Worm (Caenorhabditis elegans) whole organism, L4 larva: Measurements from ENCODE around the gene cest-33.

Experiments
- aha-1 ChIP-seq: fragments of 150-350 bp; peaks from one replicate; lab custom pipeline; 2014; ENCODE audit warnings: missing biosample characterization, missing genetic modification characterization
- ama-1 ChIP-seq: fragments of 150-350 bp; optimal IDR thresholded peaks from 2 replicates; lab custom pipeline; 2014; ENCODE audit warnings: inconsistent platforms, mixed read lengths
- ceh-20 ChIP-seq: fragments of 200-800 bp; sonication (Bioruptor generic); IDR thresholded peaks from 2 replicates; pipeline ENCODE4 v1.3.6; 2022; ENCODE audit warnings: missing genetic modification reagents, missing genetic modification characterization, missing compliant biosample characterization
- ceh-62 ChIP-seq: sonication (generic microtip); optimal IDR thresholded peaks from 2 replicates; lab custom pipeline; 2017; ENCODE audit warnings: missing biosample characterization, missing genetic modification characterization
- daf-16 ChIP-seq, 3 experiments: sonication (generic microtip); optimal IDR thresholded peaks; 2 replicates each; lab custom pipeline; 2016 to 2017; ENCODE audit warnings: missing genetic modification characterization in 3 of 3, missing genetic modification reagents in 3 of 3, mild to moderate bottlenecking in 2 of 3, missing compliant biosample characterization in 2 of 3, missing biosample characterization in 1 of 3, moderate library complexity in 1 of 3
- daf-8 ChIP-seq: fragments of 200-800 bp; sonication (Bioruptor generic); IDR thresholded peaks from 2 replicates; pipeline ENCODE4 v1.3.6; 2022; ENCODE audit warnings: missing genetic modification characterization, missing compliant biosample characterization
- dmd-6 ChIP-seq: fragments of 200-800 bp; sonication (Bioruptor generic); IDR thresholded peaks from 2 replicates; pipeline ENCODE4 v1.3.6; 2022; ENCODE audit warnings: missing genetic modification reagents, missing genetic modification characterization, missing compliant biosample characterization
- dpl-1 ChIP-seq: fragments of 150-350 bp; optimal IDR thresholded peaks from 2 replicates; lab custom pipeline; 2014; ENCODE audit warnings: missing biosample characterization, missing genetic modification reagents, missing genetic modification characterization
- fos-1 ChIP-seq: fragments of 150-350 bp; optimal IDR thresholded peaks from 2 replicates; lab custom pipeline; 2014; ENCODE audit warnings: missing biosample characterization, missing genetic modification characterization
- lin-13 ChIP-seq: fragments of 150-350 bp; optimal IDR thresholded peaks from 2 replicates; lab custom pipeline; 2014; ENCODE audit warnings: missing biosample characterization, missing genetic modification reagents, missing genetic modification characterization
- lin-15B ChIP-seq: fragments of 150-350 bp; sonication (generic microtip); optimal IDR thresholded peaks from 3 replicates; lab custom pipeline; 2014; ENCODE audit warnings: missing biosample characterization, missing genetic modification characterization
- lin-29 ChIP-seq: fragments of 200-800 bp; sonication (Bioruptor generic); IDR thresholded peaks from 2 replicates; pipeline ENCODE4 v1.3.6; 2022; ENCODE audit warnings: missing genetic modification reagents, missing genetic modification characterization, missing compliant biosample characterization
- lin-38 ChIP-seq: fragments of 200-800 bp; sonication (Bioruptor generic); IDR thresholded peaks from 2 replicates; pipeline ENCODE4 v1.3.6; 2022; ENCODE audit warnings: missing genetic modification reagents, missing genetic modification characterization, missing compliant biosample characterization
- lin-39 ChIP-seq: fragments of 150-350 bp; optimal IDR thresholded peaks from 2 replicates; lab custom pipeline; 2014; ENCODE audit warnings: missing biosample characterization, missing genetic modification reagents, missing genetic modification characterization
- mes-2 ChIP-seq: sonication (generic microtip); optimal IDR thresholded peaks from 2 replicates; lab custom pipeline; 2016; ENCODE audit warnings: missing genotype, mild to moderate bottlenecking, missing genetic modification characterization, missing compliant biosample characterization; ENCODE audit not compliant: poor library complexity, severe bottlenecking
- nhr-102 ChIP-seq: sonication (generic microtip); optimal IDR thresholded peaks from 2 replicates; lab custom pipeline; 2016; ENCODE audit warnings: mild to moderate bottlenecking, missing genetic modification characterization, moderate library complexity, missing compliant biosample characterization
- nhr-25 ChIP-seq: sonication (generic microtip); optimal IDR thresholded peaks from 2 replicates; lab custom pipeline; 2017; ENCODE audit warnings: missing genetic modification characterization, mild to moderate bottlenecking, missing compliant biosample characterization, antibody characterized with exemption, moderate library complexity, borderline replicate concordance; ENCODE audit not compliant: insufficient read depth
- nhr-28 ChIP-seq: fragments of 150-350 bp; optimal IDR thresholded peaks from 2 replicates; lab custom pipeline; 2014; ENCODE audit warnings: missing biosample characterization, missing genetic modification characterization
- nhr-41 ChIP-seq: fragments of 200-800 bp; sonication (Bioruptor generic); IDR thresholded peaks from 2 replicates; pipeline ENCODE4 v1.3.6; 2022; ENCODE audit warnings: missing genetic modification reagents, missing genetic modification characterization, missing compliant biosample characterization
- nhr-6 ChIP-seq: fragments of 150-350 bp; optimal IDR thresholded peaks from 2 replicates; lab custom pipeline; 2014; ENCODE audit warnings: missing biosample characterization, missing genetic modification characterization
- pha-4 ChIP-seq, 2 experiments: fragments of 150-350 bp in 1 of 2; fragments of 200-800 bp in 1 of 2; sonication (Bioruptor generic) in 1 of 2; IDR thresholded peaks in 1 of 2; optimal IDR thresholded peaks in 1 of 2; 2 replicates each; pipeline versions ENCODE4 v1.3.6 to Lab custom; 2014 to 2022; ENCODE audit warnings: missing genetic modification characterization in 2 of 2, missing genetic modification reagents in 2 of 2, missing biosample characterization in 1 of 2, missing compliant biosample characterization in 1 of 2
- php-3 ChIP-seq: fragments of 200-800 bp; sonication (Bioruptor generic); IDR thresholded peaks from 2 replicates; pipeline ENCODE4 v1.3.6; 2022; ENCODE audit warnings: missing genetic modification reagents, missing genetic modification characterization, missing compliant biosample characterization
- pqm-1 ChIP-seq: sonication (generic microtip); optimal IDR thresholded peaks from 2 replicates; lab custom pipeline; 2017; ENCODE audit warnings: missing biosample characterization, missing genetic modification characterization
- sdz-12 ChIP-seq: fragments of 200-800 bp; sonication (Bioruptor generic); optimal IDR thresholded peaks from 2 replicates; lab custom pipeline; 2018; ENCODE audit warnings: mild to moderate bottlenecking, missing genetic modification characterization, missing compliant biosample characterization
- skn-1 ChIP-seq: fragments of 150-350 bp; optimal IDR thresholded peaks from 2 replicates; lab custom pipeline; 2014; ENCODE audit warnings: missing biosample characterization, missing genetic modification characterization
- spr-1 ChIP-seq: sonication (generic microtip); optimal IDR thresholded peaks from 2 replicates; lab custom pipeline; 2016; ENCODE audit warnings: mild to moderate bottlenecking, missing genetic modification characterization, missing compliant biosample characterization
- unc-62 ChIP-seq, 3 experiments: fragments of 150-350 bp in 1 of 3; sonication (generic microtip); optimal IDR thresholded peaks in 2 of 3; peaks in 1 of 3; 1 replicate in 1 of 3; 2 replicates in 2 of 3; lab custom pipeline; 2014 to 2017; ENCODE audit warnings: missing biosample characterization in 3 of 3, missing genetic modification characterization in 3 of 3, missing genetic modification reagents in 3 of 3, missing genotype in 1 of 3
- ztf-11 ChIP-seq: fragments of 150-350 bp; optimal IDR thresholded peaks from 2 replicates; lab custom pipeline; 2014; ENCODE audit warnings: missing biosample characterization, missing genetic modification characterization

The cest-33 gene

DNA sequence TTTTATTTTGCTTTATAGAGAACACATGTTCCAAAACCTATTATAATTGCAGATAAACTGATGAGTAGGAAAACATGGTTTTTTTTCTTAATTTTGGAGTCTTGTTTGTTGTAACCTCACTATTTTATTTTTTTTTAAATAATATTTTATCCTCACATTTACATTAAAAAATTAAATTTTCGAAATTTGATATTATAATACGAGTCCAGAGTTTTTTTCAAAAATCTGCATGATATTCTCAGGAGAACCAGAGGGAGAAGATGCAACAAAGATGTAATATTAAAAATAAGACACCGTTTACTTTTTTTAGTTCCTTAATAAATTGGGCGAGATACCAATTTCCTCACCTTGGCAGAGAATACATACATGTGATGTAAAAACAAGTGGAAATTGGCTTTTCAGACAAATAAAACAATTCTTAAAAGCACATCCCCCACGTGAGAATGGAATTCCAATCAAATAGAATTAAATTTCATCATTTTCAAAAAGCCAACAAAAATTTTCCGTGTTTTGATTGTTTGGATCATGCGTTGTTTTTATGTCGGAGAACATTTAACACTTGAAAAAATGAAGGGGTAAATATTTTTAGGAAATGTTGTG is 20.3 kb upstream of the cest-33 start:
- TF ChIP-seq lin-13 (GFP tag; lab: Kevin White, UChicago) (no peak), aha-1 (tag; lab: Kevin White, UChicago) (peak; percentile 98)

DNA sequence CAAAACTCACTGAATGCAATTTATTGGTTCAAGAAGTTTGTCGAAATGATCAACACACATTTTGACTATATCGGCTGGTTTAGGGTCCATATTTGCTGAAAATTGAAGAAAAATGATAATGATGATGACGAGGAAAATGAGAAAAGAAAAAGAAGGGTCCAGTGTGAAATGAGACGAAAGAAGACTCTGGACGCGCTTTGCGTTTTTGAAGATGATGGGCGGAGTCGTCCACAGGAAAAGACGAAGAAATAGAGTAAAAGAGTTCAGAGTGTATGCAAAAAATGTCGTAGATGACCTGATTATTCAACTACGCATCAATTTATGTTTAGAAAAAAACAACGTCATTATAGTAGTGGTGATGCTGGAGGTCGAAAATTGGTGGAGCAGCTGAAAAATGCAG is 9.4 kb upstream of the cest-33 start, which contains the start of gene F13H6.5:
TSS of gene F13H6.5 (minus strand) at position 101 of the 400 bp plus-strand sequence.
- no peak for TF ChIP-seq skn-1
- no peak for TF ChIP-seq ztf-11 (tag; lab: Kevin White, UChicago)
- TF ChIP-seq sdz-12 (GFP tag; lab: Kevin White, UChicago) = no peak
- TF ChIP-seq spr-1 (tag; lab: Kevin White, UChicago) = no peak
- no peak for TF ChIP-seq ceh-20 (GFP tag; lab: Robert Waterston, UW)
- no peak for TF ChIP-seq lin-13 (GFP tag; lab: Kevin White, UChicago)
- TF ChIP-seq dpl-1 (GFP tag; lab: Kevin White, UChicago) = no peak
- no peak for TF ChIP-seq mes-2 (tag; lab: Kevin White, UChicago)
- no peak for TF ChIP-seq ceh-62 (tag; lab: Kevin White, UChicago)
- no peak for TF ChIP-seq lin-39 (tag; lab: Kevin White, UChicago)
- TF ChIP-seq ama-1 (lab: Kevin White, UChicago) = no peak

DNA sequence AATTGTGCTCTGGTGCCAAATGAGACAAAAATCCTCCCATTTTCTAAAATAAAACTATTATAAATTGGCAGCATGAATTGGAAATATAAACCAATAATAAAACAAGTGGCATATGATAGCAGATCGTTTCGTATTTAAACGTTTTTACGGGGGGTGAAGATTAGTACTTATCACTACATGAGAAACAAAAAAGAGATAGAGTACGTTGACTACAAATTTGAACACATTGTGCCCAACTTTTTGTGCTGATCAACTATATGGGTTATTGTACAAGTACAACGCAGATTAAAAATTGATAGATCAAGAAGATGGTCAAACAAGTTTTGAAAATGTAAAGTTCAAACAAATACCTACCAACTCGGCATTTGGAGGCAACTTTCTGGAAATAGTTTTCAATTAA is 3.0 kb upstream of the cest-33 start:
- TF ChIP-seq nhr-28 (tag; lab: Kevin White, UChicago) (peak; percentile 93), nhr-41 (no peak), dpl-1 (GFP tag; lab: Kevin White, UChicago) (no peak)

DNA sequence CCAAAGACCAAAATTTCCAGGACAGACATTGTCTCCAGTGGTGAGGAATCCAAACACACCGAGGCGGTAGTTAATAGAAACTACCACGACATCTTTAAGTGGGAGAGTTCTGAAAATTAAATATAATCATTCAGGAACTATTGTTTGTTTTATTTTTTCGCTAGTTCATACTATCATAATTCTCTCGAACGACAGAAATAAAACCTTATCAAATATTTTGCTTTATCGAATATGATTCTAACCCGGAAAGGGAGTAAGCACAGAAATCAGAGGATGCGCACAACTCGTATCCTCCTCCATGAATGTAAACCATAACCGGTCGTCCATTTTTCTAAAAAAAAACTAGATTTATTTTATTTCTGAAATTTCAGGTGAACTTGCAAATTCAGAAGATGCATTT is 665 bp downstream of the cest-33 start:
- TF ChIP-seq lin-15B (tag; lab: Kevin White, UChicago) = no peak
- peak; percentile 20; the same call in 1 of the 2 replicates for TF ChIP-seq dmd-6 (GFP tag; lab: Robert Waterston, UW)
- TF ChIP-seq nhr-6 (tag; lab: Kevin White, UChicago) = no peak
- peak; percentile 54 for TF ChIP-seq nhr-28 (tag; lab: Kevin White, UChicago)
- TF ChIP-seq pqm-1 (tag; lab: Kevin White, UChicago) = peak; percentile 53
- no peak for TF ChIP-seq php-3 (GFP tag; lab: Robert Waterston, UW)
- no peak for TF ChIP-seq nhr-25
- no peak for TF ChIP-seq daf-16 (GFP tag; optimal IDR thresholded peaks at IDR 0.05; lab: Kevin White, UChicago)
- TF ChIP-seq daf-16 (tag; optimal IDR thresholded peaks at IDR 0.05; lab: Kevin White, UChicago) = peak; percentile 6
- no peak for TF ChIP-seq lin-38 (GFP tag; lab: Robert Waterston, UW)
- no peak for TF ChIP-seq fos-1 (tag; lab: Kevin White, UChicago)
- TF ChIP-seq, all 104 proteins: peak for 4

DNA sequence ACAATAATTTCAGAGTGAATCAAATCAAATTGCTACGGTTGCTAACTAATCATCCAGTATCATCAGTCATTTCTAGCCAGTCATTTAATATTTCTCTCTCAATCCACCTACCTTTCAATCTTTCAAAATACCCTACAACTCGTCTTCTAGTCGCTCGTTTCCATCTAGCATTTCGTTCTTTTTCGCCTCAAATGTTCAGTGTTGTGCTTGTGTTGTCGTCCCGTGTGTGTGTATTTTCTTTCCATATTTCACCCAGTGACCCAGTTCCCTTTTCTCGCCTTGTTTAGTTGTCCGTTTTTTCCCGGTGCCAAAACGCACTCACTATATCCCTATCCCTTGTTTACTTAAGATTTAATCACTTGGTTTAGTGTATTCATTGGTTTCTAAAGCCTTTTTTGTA is 3.8 kb downstream of the cest-33 start:
- TF ChIP-seq unc-62 (GFP tag; optimal IDR thresholded peaks at IDR 0.05 in 1 of 2; lab: Kevin White, UChicago) (peak in 1 of 2 experiments; percentile 90), unc-62 (tag; optimal IDR thresholded peaks at IDR 0.05; lab: Kevin White, UChicago) (no peak), lin-29 (no peak)
- TF ChIP-seq, all 104 proteins: peak for 1

DNA sequence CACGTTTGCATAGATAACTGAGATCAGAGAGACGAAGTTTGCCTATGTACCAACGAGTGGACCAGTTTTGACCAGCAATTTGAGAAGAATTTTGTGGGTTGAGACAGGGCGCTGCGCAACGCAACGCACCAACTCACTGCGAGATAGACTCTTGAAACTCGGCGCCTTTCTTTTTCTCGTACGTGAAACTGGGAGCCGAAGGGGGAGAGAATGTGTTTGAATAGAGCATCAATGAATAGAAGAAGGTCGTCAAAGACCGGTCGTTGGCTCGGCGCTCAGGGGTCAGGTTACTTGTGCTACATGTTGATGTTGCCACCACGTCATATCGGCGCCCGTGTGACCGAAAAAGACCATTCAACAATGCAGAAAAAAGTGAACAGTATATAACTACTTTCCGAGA is 5.9 kb downstream of the cest-33 start:
- TF ChIP-seq nhr-102 (tag; lab: Kevin White, UChicago) = no peak
- TF ChIP-seq pha-4 (GFP tag; IDR thresholded peaks at IDR 0.05; lab: Robert Waterston, UW) = peak; percentile 73
- TF ChIP-seq pha-4 (tag; optimal IDR thresholded peaks at IDR 0.05; lab: Kevin White, UChicago) = no peak
- TF ChIP-seq daf-8 (GFP tag; lab: Robert Waterston, UW) = no peak
